Fruit fly (Drosophila melanogaster) whole organism, embryonic: Measurements from ENCODE around the gene CG9240.
A peak's percentile ranks its signal among the peaks of the same experiment; 100 is the strongest.

Experiments used
- Adf1 ChIP-seq: fragments of 200-800 bp; sonication (Bioruptor generic); IDR thresholded peaks from 2 replicates; pipeline ENCODE4 v1.3.6; 2022; ENCODE audit warnings: missing biosample characterization, missing genetic modification characterization
- Atf3 ChIP-seq: fragments of 200-800 bp; sonication (Bioruptor generic); optimal IDR thresholded peaks from 3 replicates; lab custom pipeline; 2016; ENCODE audit warnings: missing biosample characterization, missing genetic modification characterization
- B-H2 ChIP-seq: fragments of 200-800 bp; sonication (Bioruptor generic); optimal IDR thresholded peaks from 2 replicates; lab custom pipeline; 2018; ENCODE audit warnings: missing biosample characterization, mild to moderate bottlenecking, missing genetic modification characterization
- BEAF-32 ChIP-seq: fragments of 200-800 bp; sonication (Bioruptor generic); optimal IDR thresholded peaks from 3 replicates; lab custom pipeline; 2017; ENCODE audit warnings: missing biosample characterization, missing genetic modification characterization, mild to moderate bottlenecking, moderate library complexity, missing genetic modification reagents
- CG10267 ChIP-seq: fragments of 200-800 bp; sonication (Bioruptor generic); optimal IDR thresholded peaks from 2 replicates; lab custom pipeline; 2018; ENCODE audit warnings: missing biosample characterization, mild to moderate bottlenecking, missing genetic modification characterization, moderate library complexity
- CG11398 ChIP-seq: fragments of 200-800 bp; sonication (Bioruptor generic); optimal IDR thresholded peaks from 2 replicates; lab custom pipeline; 2016; ENCODE audit warnings: missing biosample characterization, missing genetic modification characterization
- CG11695 ChIP-seq: fragments of 200-800 bp; sonication (Bioruptor generic); IDR thresholded peaks from 3 replicates; pipeline ENCODE4 v1.3.6; 2022; ENCODE audit warnings: missing biosample characterization, missing genetic modification characterization
- CG12219 ChIP-seq: fragments of 200-800 bp; sonication (Bioruptor generic); optimal IDR thresholded peaks from 3 replicates; lab custom pipeline; 2018; ENCODE audit warnings: missing biosample characterization, mild to moderate bottlenecking, missing genetic modification characterization
- CG12942 ChIP-seq: fragments of 200-800 bp; sonication (Bioruptor generic); optimal IDR thresholded peaks from 3 replicates; lab custom pipeline; 2016; ENCODE audit warnings: missing biosample characterization, missing genetic modification characterization
- CG13287 ChIP-seq: fragments of 200-800 bp; sonication (Bioruptor generic); IDR thresholded peaks from 2 replicates; pipeline ENCODE4 v1.3.6; 2022; ENCODE audit warnings: missing biosample characterization, missing genetic modification characterization; ENCODE audit not compliant: partially characterized antibody
- CG15514 ChIP-seq: fragments of 200-800 bp; sonication (Bioruptor generic); optimal IDR thresholded peaks from 3 replicates; lab custom pipeline; 2017; ENCODE audit warnings: missing biosample characterization, missing genetic modification characterization, mild to moderate bottlenecking, moderate library complexity, missing genetic modification reagents
- CG1792 ChIP-seq: fragments of 200-800 bp; sonication (Bioruptor generic); optimal IDR thresholded peaks from 2 replicates; lab custom pipeline; 2016; ENCODE audit warnings: missing biosample characterization, missing genetic modification characterization
- CG30431 ChIP-seq: fragments of 200-800 bp; sonication (Bioruptor generic); optimal IDR thresholded peaks from 2 replicates; lab custom pipeline; 2017; ENCODE audit warnings: missing biosample characterization, missing genetic modification characterization
- CG31224 ChIP-seq: fragments of 200-800 bp; sonication (Bioruptor generic); IDR thresholded peaks from 2 replicates; pipeline ENCODE4 v1.3.6; 2022; ENCODE audit warnings: missing biosample characterization, missing genetic modification characterization
- CG32532 ChIP-seq: fragments of 200-800 bp; sonication (Bioruptor generic); IDR thresholded peaks from 2 replicates; pipeline ENCODE4 v1.3.6; 2022; ENCODE audit warnings: missing biosample characterization, missing genetic modification characterization
- CG32772 ChIP-seq: fragments of 200-800 bp; sonication (Bioruptor generic); IDR thresholded peaks from 2 replicates; pipeline ENCODE4 v1.3.6; 2022; ENCODE audit warnings: missing biosample characterization, missing genetic modification characterization
- CG34422 ChIP-seq: fragments of 200-800 bp; sonication (Bioruptor generic); IDR thresholded peaks from 3 replicates; pipeline ENCODE4 v1.3.6; 2022; ENCODE audit warnings: missing biosample characterization, missing genetic modification characterization
- CG43689 ChIP-seq: fragments of 200-800 bp; sonication (Bioruptor generic); IDR thresholded peaks from 2 replicates; pipeline ENCODE4 v1.3.6; 2022; ENCODE audit warnings: missing biosample characterization, missing genetic modification characterization
- CG4854 ChIP-seq: fragments of 200-800 bp; sonication (Bioruptor generic); optimal IDR thresholded peaks from 2 replicates; lab custom pipeline; 2016; ENCODE audit warnings: missing biosample characterization, missing genetic modification characterization, inconsistent platforms
- CG6175 ChIP-seq: fragments of 200-800 bp; sonication (Bioruptor generic); IDR thresholded peaks from 3 replicates; pipeline ENCODE4 v1.3.6; 2022; ENCODE audit warnings: missing biosample characterization, missing genetic modification characterization
- CG6683 ChIP-seq: fragments of 200-800 bp; sonication (Bioruptor generic); optimal IDR thresholded peaks from 2 replicates; lab custom pipeline; 2017; ENCODE audit warnings: missing biosample characterization, mild to moderate bottlenecking, missing genetic modification characterization, missing genetic modification reagents
- CG6765 ChIP-seq: fragments of 200-800 bp; sonication (Bioruptor generic); optimal IDR thresholded peaks from 3 replicates; lab custom pipeline; 2017; ENCODE audit warnings: missing biosample characterization, mild to moderate bottlenecking, missing genetic modification characterization
- CG7745 ChIP-seq: fragments of 200-800 bp; sonication (Bioruptor generic); optimal IDR thresholded peaks from 2 replicates; lab custom pipeline; 2018; ENCODE audit warnings: missing biosample characterization, mild to moderate bottlenecking, missing genetic modification characterization, moderate library complexity
- CG8290 ChIP-seq, 3 experiments: fragments of 200-800 bp; sonication (Bioruptor generic); optimal IDR thresholded peaks; 2 replicates each; lab custom pipeline; 2016 to 2019; ENCODE audit warnings: missing biosample characterization in 3 of 3, missing genetic modification characterization in 3 of 3, mild to moderate bottlenecking in 2 of 3, moderate library complexity in 1 of 3
- CG8924 ChIP-seq: fragments of 200-800 bp; optimal IDR thresholded peaks from 3 replicates; lab custom pipeline; 2019; ENCODE audit warnings: missing biosample characterization, mild to moderate bottlenecking, missing genetic modification characterization, moderate library complexity
- CG9609 ChIP-seq: fragments of 200-800 bp; sonication (Bioruptor generic); optimal IDR thresholded peaks from 3 replicates; lab custom pipeline; 2016; ENCODE audit warnings: missing biosample characterization, missing genetic modification characterization
- Elba2 ChIP-seq: fragments of 200-800 bp; sonication (Bioruptor generic); optimal IDR thresholded peaks from 3 replicates; lab custom pipeline; 2016; ENCODE audit warnings: missing biosample characterization, missing genetic modification characterization
- Ets97D ChIP-seq: fragments of 200-800 bp; sonication (Bioruptor generic); optimal IDR thresholded peaks from 3 replicates; lab custom pipeline; 2016; ENCODE audit warnings: missing biosample characterization, missing genetic modification characterization
- Gug ChIP-seq: fragments of 200-800 bp; sonication (Bioruptor generic); IDR thresholded peaks from 4 replicates; pipeline ENCODE4 v1.3.6; 2022; ENCODE audit warnings: missing biosample characterization, missing genetic modification characterization
- HLH4C ChIP-seq: fragments of 200-800 bp; sonication (Bioruptor generic); IDR thresholded peaks from 3 replicates; pipeline ENCODE4 v1.3.6; 2022; ENCODE audit warnings: missing biosample characterization, missing genetic modification characterization; ENCODE audit not compliant: partially characterized antibody
- MESR4 ChIP-seq: fragments of 200-800 bp; sonication (Bioruptor generic); optimal IDR thresholded peaks from 2 replicates; lab custom pipeline; 2018; ENCODE audit warnings: missing biosample characterization, mild to moderate bottlenecking, missing genetic modification characterization, moderate library complexity
- Poxn ChIP-seq: fragments of 200-800 bp; sonication (Bioruptor generic); IDR thresholded peaks from 2 replicates; pipeline ENCODE4 v1.3.6; 2022; ENCODE audit warnings: missing biosample characterization, missing genetic modification characterization
- Ravus ChIP-seq: fragments of 200-800 bp; sonication (Bioruptor generic); IDR thresholded peaks from 2 replicates; pipeline ENCODE4 v1.3.6; 2022; ENCODE audit warnings: missing biosample characterization, missing genetic modification characterization
- Spps ChIP-seq: fragments of 200-800 bp; sonication (Bioruptor generic); optimal IDR thresholded peaks from 2 replicates; lab custom pipeline; 2018; ENCODE audit warnings: missing biosample characterization, mild to moderate bottlenecking, missing genetic modification characterization
- Sry-δ ChIP-seq: fragments of 200-800 bp; sonication (Bioruptor generic); optimal IDR thresholded peaks from 2 replicates; lab custom pipeline; 2016; ENCODE audit warnings: missing biosample characterization, missing genetic modification characterization
- YL-1 ChIP-seq: fragments of 200-800 bp; sonication (Bioruptor generic); optimal IDR thresholded peaks from 3 replicates; lab custom pipeline; 2017; ENCODE audit warnings: missing biosample characterization, mild to moderate bottlenecking, missing genetic modification characterization
- croc ChIP-seq: fragments of 200-800 bp; sonication (Bioruptor generic); conservative IDR thresholded peaks from 3 replicates; pipeline ENCODE4 v1.3.6; 2022; ENCODE audit warnings: missing biosample characterization, missing genetic modification characterization
- fd64A ChIP-seq: fragments of 200-800 bp; sonication (Bioruptor generic); optimal IDR thresholded peaks from 3 replicates; lab custom pipeline; 2018; ENCODE audit warnings: missing biosample characterization, mild to moderate bottlenecking, missing genetic modification characterization
- fru ChIP-seq: fragments of >200 bp; optimal IDR thresholded peaks from 2 replicates; lab custom pipeline; 2017
- knrl ChIP-seq: fragments of 200-800 bp; sonication (Bioruptor generic); IDR thresholded peaks from 3 replicates; pipeline ENCODE4 v1.3.6; 2022; ENCODE audit warnings: missing biosample characterization, missing genetic modification characterization; ENCODE audit not compliant: partially characterized antibody
- peb ChIP-seq: fragments of 200-800 bp; sonication (Bioruptor generic); IDR thresholded peaks from 2 replicates; pipeline ENCODE4 v1.3.6; 2022; ENCODE audit warnings: missing biosample characterization, missing genetic modification characterization
- repo ChIP-seq: fragments of 200-800 bp; sonication (Bioruptor generic); optimal IDR thresholded peaks from 2 replicates; lab custom pipeline; 2016; ENCODE audit warnings: missing biosample characterization, missing genetic modification characterization
- ro ChIP-seq: fragments of 200-800 bp; sonication (Bioruptor generic); IDR thresholded peaks from 2 replicates; pipeline ENCODE4 v1.3.6; 2022; ENCODE audit warnings: missing biosample characterization, missing genetic modification characterization
- schlank ChIP-seq: fragments of 200-800 bp; sonication (Bioruptor generic); optimal IDR thresholded peaks from 2 replicates; lab custom pipeline; 2018; ENCODE audit warnings: missing biosample characterization, mild to moderate bottlenecking, missing genetic modification characterization
- sob ChIP-seq: fragments of 200-800 bp; sonication (Bioruptor generic); IDR thresholded peaks from 2 replicates; pipeline ENCODE4 v1.3.6; 2022; ENCODE audit warnings: missing biosample characterization, missing genetic modification characterization
- sug ChIP-seq: fragments of 200-800 bp; optimal IDR thresholded peaks from 2 replicates; lab custom pipeline; 2019; ENCODE audit warnings: missing biosample characterization, mild to moderate bottlenecking, missing genetic modification characterization, moderate library complexity
- unc-4 ChIP-seq: fragments of 200-800 bp; sonication (Bioruptor generic); IDR thresholded peaks from 2 replicates; pipeline ENCODE4 v1.3.6; 2022; ENCODE audit warnings: missing biosample characterization, missing genetic modification characterization; ENCODE audit not compliant: partially characterized antibody
- vnd ChIP-seq: fragments of 200-800 bp; sonication (Bioruptor generic); IDR thresholded peaks from 3 replicates; pipeline ENCODE4 v1.3.6; 2022; ENCODE audit warnings: missing biosample characterization, missing genetic modification characterization; ENCODE audit not compliant: partially characterized antibody
- zen ChIP-seq: fragments of 200-800 bp; sonication (Bioruptor generic); optimal IDR thresholded peaks from 3 replicates; lab custom pipeline; 2018; ENCODE audit warnings: missing biosample characterization, mild to moderate bottlenecking, missing genetic modification characterization, moderate library complexity
- zfh1 ChIP-seq: fragments of 200-800 bp; sonication (Bioruptor generic); IDR thresholded peaks from 3 replicates; pipeline ENCODE4 v1.3.6; 2022; ENCODE audit warnings: missing biosample characterization, missing genetic modification characterization

CG9240 gene

DNA sequence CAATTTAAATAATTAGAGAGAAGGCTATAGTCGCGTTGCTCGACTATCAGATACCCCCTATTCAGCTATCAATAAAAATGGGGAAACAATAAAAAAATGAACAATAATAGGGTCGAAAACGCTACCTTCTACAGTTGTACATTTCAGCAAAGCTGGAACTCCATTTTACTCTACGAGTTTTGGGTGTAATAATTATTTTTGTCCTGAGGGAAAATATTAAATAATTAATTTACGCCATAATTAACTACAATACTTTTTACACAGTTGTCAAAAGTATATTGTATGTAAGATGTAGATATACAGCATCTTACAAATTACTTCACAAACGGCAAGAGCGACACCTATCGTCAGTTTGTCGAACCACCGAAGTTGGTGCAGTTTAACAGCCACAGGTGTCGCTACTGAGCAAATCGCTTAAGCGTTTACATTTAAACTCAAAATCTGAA lies 47.7 kb downstream of the CG9240 start (continued):
- TF ChIP-seq MESR4 (GFP tag; lab: Kevin White, UChicago) (no peak), CG43689 (no peak), CG13287 (peak; percentile 57), CG8924 (no peak), fru (lab: Kevin White, UChicago) (no peak), CG30431 (GFP tag; lab: Kevin White, UChicago) (no peak), schlank (no peak), CG11695 (no peak), Atf3 (GFP tag; lab: Kevin White, UChicago) (no peak), Adf1 (GFP tag; lab: Robert Waterston, UW) (no peak), CG1792 (no peak), BEAF-32 (no peak), CG32532 (GFP tag; lab: Robert Waterston, UW) (peak; percentile 80), CG6683 (GFP tag; lab: Kevin White, UChicago) (no peak), CG15514 (no peak), CG12219 (GFP tag; lab: Kevin White, UChicago) (no peak), croc (GFP tag; lab: Robert Waterston, UW) (no peak), CG4854 (GFP tag; lab: Kevin White, UChicago) (no peak), CG12942 (GFP tag; lab: Kevin White, UChicago) (no peak), repo (GFP tag; lab: Kevin White, UChicago) (no peak), CG6765 (GFP tag; lab: Kevin White, UChicago) (no peak), knrl (peak; percentile 68), CG11398 (GFP tag; lab: Kevin White, UChicago) (no peak), Ets97D (GFP tag; lab: Kevin White, UChicago) (no peak), ro (GFP tag; lab: Robert Waterston, UW) (no peak), Elba2 (GFP tag; lab: Kevin White, UChicago) (no peak), sob (GFP tag; lab: Robert Waterston, UW) (no peak), unc-4 (no peak), HLH4C (GFP tag; lab: Robert Waterston, UW) (peak; percentile 94), B-H2 (GFP tag; lab: Kevin White, UChicago) (peak; percentile 23), peb (GFP tag; lab: Robert Waterston, UW) (no peak), CG31224 (GFP tag; lab: Robert Waterston, UW) (0 out of 2 replicates have a peak, but pooled peaks have one; percentile 17), YL-1 (no peak), zen (tag; lab: Kevin White, UChicago) (peak; percentile 61), vnd (GFP tag; lab: Robert Waterston, UW) (peak; percentile 75), Sry-δ (GFP tag; lab: Kevin White, UChicago) (no peak), CG34422 (GFP tag; lab: Robert Waterston, UW) (peak; percentile 61; the same call in 2 of the 3 replicates), Poxn (GFP tag; lab: Robert Waterston, UW) (no peak), Ravus (GFP tag; lab: Robert Waterston, UW) (no peak), Spps (tag; lab: Kevin White, UChicago) (no peak), zfh1 (GFP tag; lab: Robert Waterston, UW) (0 out of 3 replicates have a peak, but pooled peaks have one; percentile 35), CG7745 (tag; lab: Kevin White, UChicago) (peak; percentile 43), CG8290 (GFP tag; optimal IDR thresholded peaks at IDR 0.05; lab: Kevin White, UChicago) (no peak), CG8290 (tag; optimal IDR thresholded peaks at IDR 0.05; lab: Kevin White, UChicago) (no peak), CG10267 (tag; lab: Kevin White, UChicago) (peak; percentile 38), sug (no peak), CG32772 (GFP tag; lab: Robert Waterston, UW) (0 out of 2 replicates have a peak, but pooled peaks have one; percentile 40), CG6175 (GFP tag; lab: Robert Waterston, UW) (no peak), CG9609 (no peak), fd64A (GFP tag; lab: Kevin White, UChicago) (no peak), Gug (GFP tag; lab: Robert Waterston, UW) (no peak)
